Worm (Caenorhabditis elegans) whole organism, L4 larva: ENCODE results near the gene arrd-25.

ENCODE experiments used
- F10B5.3 ChIP-seq: sonication (generic microtip); optimal IDR thresholded peaks from 2 replicates; lab custom pipeline; 2016; ENCODE audit warnings: mild to moderate bottlenecking, missing genetic modification characterization, missing compliant biosample characterization
- F37D6.2 ChIP-seq: sonication (generic microtip); optimal IDR thresholded peaks from 2 replicates; lab custom pipeline; 2016; ENCODE audit warnings: mild to moderate bottlenecking, missing genetic modification characterization, missing compliant biosample characterization
- aha-1 ChIP-seq: fragments of 150-350 bp; peaks from one replicate; lab custom pipeline; 2014; ENCODE audit warnings: missing biosample characterization, missing genetic modification characterization
- aly-2 ChIP-seq: sonication (generic microtip); optimal IDR thresholded peaks from 2 replicates; lab custom pipeline; 2018; ENCODE audit warnings: missing biosample characterization, missing genetic modification characterization
- arid-1 ChIP-seq: fragments of 200-800 bp; sonication (Bioruptor generic); conservative IDR thresholded peaks from 2 replicates; pipeline ENCODE4 v1.3.6; 2022; ENCODE audit warnings: missing genetic modification reagents, missing genetic modification characterization, missing compliant biosample characterization
- attf-4 ChIP-seq: sonication (generic microtip); optimal IDR thresholded peaks from 3 replicates; lab custom pipeline; 2017; ENCODE audit warnings: missing biosample characterization, missing genetic modification characterization
- ceh-20 ChIP-seq: fragments of 200-800 bp; sonication (Bioruptor generic); IDR thresholded peaks from 2 replicates; pipeline ENCODE4 v1.3.6; 2022; ENCODE audit warnings: missing genetic modification reagents, missing genetic modification characterization, missing compliant biosample characterization
- ceh-28 ChIP-seq: fragments of 150-350 bp; optimal IDR thresholded peaks from 2 replicates; lab custom pipeline; 2014; ENCODE audit warnings: missing biosample characterization, missing genetic modification reagents, missing genetic modification characterization
- ceh-82 ChIP-seq: sonication (generic microtip); optimal IDR thresholded peaks from 2 replicates; lab custom pipeline; 2017; ENCODE audit warnings: missing biosample characterization, missing genetic modification characterization
- ces-1 ChIP-seq: fragments of 150-350 bp; sonication (generic microtip); optimal IDR thresholded peaks from 4 replicates; lab custom pipeline; 2014; ENCODE audit warnings: missing biosample characterization, missing genetic modification reagents, missing genetic modification characterization
- cey-2 ChIP-seq: sonication (generic microtip); optimal IDR thresholded peaks from 3 replicates; lab custom pipeline; 2017; ENCODE audit warnings: missing genetic modification characterization, mild to moderate bottlenecking, missing compliant biosample characterization, antibody characterized with exemption, borderline replicate concordance; ENCODE audit not compliant: insufficient read depth
- daf-16 ChIP-seq, 3 experiments: sonication (generic microtip); optimal IDR thresholded peaks; 2 replicates each; lab custom pipeline; 2016 to 2017; ENCODE audit warnings: missing genetic modification characterization in 3 of 3, missing genetic modification reagents in 3 of 3, mild to moderate bottlenecking in 2 of 3, missing compliant biosample characterization in 2 of 3, missing biosample characterization in 1 of 3, moderate library complexity in 1 of 3
- dmd-6 ChIP-seq: fragments of 200-800 bp; sonication (Bioruptor generic); IDR thresholded peaks from 2 replicates; pipeline ENCODE4 v1.3.6; 2022; ENCODE audit warnings: missing genetic modification reagents, missing genetic modification characterization, missing compliant biosample characterization
- dve-1 ChIP-seq: sonication (generic microtip); optimal IDR thresholded peaks from 2 replicates; lab custom pipeline; 2017; ENCODE audit warnings: antibody characterized with exemption, mild to moderate bottlenecking, missing genetic modification characterization, missing compliant biosample characterization; ENCODE audit not compliant: insufficient read depth
- fkh-10 ChIP-seq: fragments of 150-350 bp; optimal IDR thresholded peaks from 2 replicates; lab custom pipeline; 2014; ENCODE audit warnings: missing biosample characterization, missing genetic modification reagents, missing genetic modification characterization
- fos-1 ChIP-seq: fragments of 150-350 bp; optimal IDR thresholded peaks from 2 replicates; lab custom pipeline; 2014; ENCODE audit warnings: missing biosample characterization, missing genetic modification characterization
- hlh-11 ChIP-seq: fragments of 200-800 bp; sonication (Bioruptor generic); optimal IDR thresholded peaks from 2 replicates; lab custom pipeline; 2018; ENCODE audit warnings: mild to moderate bottlenecking, missing genetic modification characterization, missing compliant biosample characterization
- lim-7 ChIP-seq: fragments of 200-800 bp; sonication (Bioruptor generic); IDR thresholded peaks from 2 replicates; pipeline ENCODE4 v1.3.6; 2022; ENCODE audit warnings: missing genetic modification characterization, missing compliant biosample characterization
- lin-13 ChIP-seq: fragments of 150-350 bp; optimal IDR thresholded peaks from 2 replicates; lab custom pipeline; 2014; ENCODE audit warnings: missing biosample characterization, missing genetic modification reagents, missing genetic modification characterization
- lin-15B ChIP-seq: fragments of 150-350 bp; sonication (generic microtip); optimal IDR thresholded peaks from 3 replicates; lab custom pipeline; 2014; ENCODE audit warnings: missing biosample characterization, missing genetic modification characterization
- lin-38 ChIP-seq: fragments of 200-800 bp; sonication (Bioruptor generic); IDR thresholded peaks from 2 replicates; pipeline ENCODE4 v1.3.6; 2022; ENCODE audit warnings: missing genetic modification reagents, missing genetic modification characterization, missing compliant biosample characterization
- lin-39 ChIP-seq: fragments of 150-350 bp; optimal IDR thresholded peaks from 2 replicates; lab custom pipeline; 2014; ENCODE audit warnings: missing biosample characterization, missing genetic modification reagents, missing genetic modification characterization
- lir-3 ChIP-seq: sonication (generic microtip); optimal IDR thresholded peaks from 2 replicates; lab custom pipeline; 2016; ENCODE audit warnings: mild to moderate bottlenecking, missing genetic modification characterization, missing compliant biosample characterization
- lsy-2 ChIP-seq, 2 experiments: fragments of 150-350 bp in 1 of 2; sonication (generic microtip) in 1 of 2; optimal IDR thresholded peaks; 2 replicates each; lab custom pipeline; 2014 to 2017; ENCODE audit warnings: missing biosample characterization in 2 of 2, missing genetic modification characterization in 2 of 2
- madf-5 ChIP-seq, 2 experiments: fragments of 200-800 bp; sonication (Bioruptor generic); IDR thresholded peaks; 2 replicates each; pipeline ENCODE4 v1.3.6; 2022; ENCODE audit warnings: missing compliant biosample characterization in 2 of 2, missing genetic modification characterization in 2 of 2
- madf-9 ChIP-seq: fragments of 200-800 bp; sonication (Bioruptor generic); conservative IDR thresholded peaks from 2 replicates; pipeline ENCODE4 v1.3.6; 2022; ENCODE audit warnings: missing genetic modification reagents, missing genetic modification characterization, missing compliant biosample characterization
- nhr-111 ChIP-seq: fragments of 200-800 bp; sonication (Bioruptor generic); optimal IDR thresholded peaks from 2 replicates; lab custom pipeline; 2018; ENCODE audit warnings: mild to moderate bottlenecking, missing genetic modification characterization, missing compliant biosample characterization
- nhr-28 ChIP-seq: fragments of 150-350 bp; optimal IDR thresholded peaks from 2 replicates; lab custom pipeline; 2014; ENCODE audit warnings: missing biosample characterization, missing genetic modification characterization
- nhr-76 ChIP-seq: fragments of 150-350 bp; optimal IDR thresholded peaks from 2 replicates; lab custom pipeline; 2014; ENCODE audit warnings: missing biosample characterization, missing genetic modification characterization
- pqm-1 ChIP-seq: sonication (generic microtip); optimal IDR thresholded peaks from 2 replicates; lab custom pipeline; 2017; ENCODE audit warnings: missing biosample characterization, missing genetic modification characterization
- rbr-2 ChIP-seq: sonication (generic microtip); optimal IDR thresholded peaks from 2 replicates; lab custom pipeline; 2016; ENCODE audit warnings: missing genotype, missing genetic modification characterization, missing compliant biosample characterization
- sdz-12 ChIP-seq: fragments of 200-800 bp; sonication (Bioruptor generic); optimal IDR thresholded peaks from 2 replicates; lab custom pipeline; 2018; ENCODE audit warnings: mild to moderate bottlenecking, missing genetic modification characterization, missing compliant biosample characterization
- snpc-1.2 ChIP-seq: fragments of 200-800 bp; sonication (Bioruptor generic); IDR thresholded peaks from 2 replicates; pipeline ENCODE4 v1.3.6; 2022; ENCODE audit warnings: missing genetic modification reagents, missing genetic modification characterization, missing compliant biosample characterization
- tag-97 ChIP-seq: fragments of 200-800 bp; sonication (Bioruptor generic); IDR thresholded peaks from 2 replicates; pipeline ENCODE4 v1.3.6; 2022; ENCODE audit warnings: missing genetic modification characterization, missing compliant biosample characterization
- unc-130 ChIP-seq: sonication (generic microtip); optimal IDR thresholded peaks from 2 replicates; lab custom pipeline; 2016; ENCODE audit warnings: missing genetic modification reagents, missing genetic modification characterization, missing compliant biosample characterization
- unc-62 ChIP-seq, 3 experiments: fragments of 150-350 bp in 1 of 3; sonication (generic microtip); optimal IDR thresholded peaks in 2 of 3; peaks in 1 of 3; 1 replicate in 1 of 3; 2 replicates in 2 of 3; lab custom pipeline; 2014 to 2017; ENCODE audit warnings: missing biosample characterization in 3 of 3, missing genetic modification characterization in 3 of 3, missing genetic modification reagents in 3 of 3, missing genotype in 1 of 3
- vab-7 ChIP-seq: fragments of 200-800 bp; sonication (Bioruptor generic); IDR thresholded peaks from 2 replicates; pipeline ENCODE4 v1.3.6; 2022; ENCODE audit warnings: missing genetic modification reagents, missing genetic modification characterization, missing compliant biosample characterization
- zfp-3 ChIP-seq: fragments of 200-800 bp; sonication (Bioruptor generic); conservative IDR thresholded peaks from 2 replicates; pipeline ENCODE4 v1.3.6; 2022; ENCODE audit warnings: missing genetic modification reagents, missing genetic modification characterization, missing compliant biosample characterization
- zip-11 ChIP-seq: fragments of 200-800 bp; sonication (Bioruptor generic); IDR thresholded peaks from 2 replicates; pipeline ENCODE4 v1.3.6; 2022; ENCODE audit warnings: missing genetic modification characterization, missing compliant biosample characterization
- zip-2 ChIP-seq: fragments of 150-350 bp; optimal IDR thresholded peaks from 2 replicates; lab custom pipeline; 2014; ENCODE audit warnings: missing biosample characterization, missing genetic modification characterization
- ztf-7 ChIP-seq: fragments of 150-350 bp; optimal IDR thresholded peaks from 2 replicates; lab custom pipeline; 2014; ENCODE audit warnings: missing biosample characterization, missing genetic modification characterization

Gene arrd-25

DNA sequence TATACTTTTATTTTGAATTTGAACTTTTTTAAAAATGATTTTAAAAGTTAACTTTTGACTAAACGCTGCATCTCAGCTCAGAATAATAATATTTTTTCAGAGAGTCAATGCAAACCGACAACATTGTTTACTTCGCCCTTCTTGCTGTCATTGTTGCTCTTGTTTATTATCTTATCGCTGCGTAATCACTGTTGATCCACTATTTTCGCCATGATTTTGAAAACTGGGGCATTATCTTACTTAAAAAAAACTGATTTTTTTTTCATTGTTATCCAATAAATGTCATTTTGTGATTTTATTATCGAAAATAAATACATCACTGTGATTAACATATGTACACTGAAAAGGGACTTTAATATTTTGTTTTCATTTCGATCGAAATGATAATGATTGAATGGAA lies 30.9 kb upstream of the arrd-25 start:
- TF ChIP-seq unc-130 (GFP tag; lab: Kevin White, UChicago): no peak
- TF ChIP-seq unc-62 (GFP tag; optimal IDR thresholded peaks at IDR 0.05 in 1 of 2; lab: Kevin White, UChicago): peak in 1 of 2 experiments; percentile 32
- TF ChIP-seq unc-62 (tag; optimal IDR thresholded peaks at IDR 0.05; lab: Kevin White, UChicago): no peak
- TF ChIP-seq aha-1: peak; percentile 64
- TF ChIP-seq cey-2 (tag; lab: Kevin White, UChicago): no peak
- TF ChIP-seq daf-16 (GFP tag; optimal IDR thresholded peaks at IDR 0.05; lab: Kevin White, UChicago): no peak
- peak; percentile 77 for TF ChIP-seq daf-16 (tag; optimal IDR thresholded peaks at IDR 0.05; lab: Kevin White, UChicago)
- TF ChIP-seq vab-7 (GFP tag; lab: Robert Waterston, UW): no peak
- no peak for TF ChIP-seq zip-2 (tag; lab: Kevin White, UChicago)
- TF ChIP-seq, all 104 proteins: peak for 3

DNA sequence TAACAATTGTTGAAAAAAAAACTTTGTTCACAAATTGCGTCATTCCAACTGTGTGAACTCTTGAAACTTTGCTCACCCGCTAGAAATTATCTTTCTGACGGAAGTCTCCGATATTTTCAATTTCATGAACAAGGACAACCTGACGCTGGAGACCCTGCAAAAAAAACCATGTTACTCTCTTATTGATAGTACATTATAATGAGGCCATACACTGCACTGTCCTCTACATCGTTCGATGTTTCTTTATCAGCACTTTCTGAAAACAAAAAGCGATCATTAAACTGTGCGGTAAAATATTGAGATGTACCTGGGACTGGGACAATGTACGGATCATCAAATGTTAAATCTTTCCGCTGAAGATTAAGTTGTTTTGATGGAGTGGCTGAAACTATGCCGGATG lies 30.1 kb upstream of the arrd-25 start:
- TF ChIP-seq madf-5 (GFP tag; IDR thresholded peaks at IDR 0.05; lab: Robert Waterston, UW) (no peak), lir-3 (tag; lab: Kevin White, UChicago) (no peak), snpc-1.2 (no peak), lsy-2 (tag; optimal IDR thresholded peaks at IDR 0.05; lab: Kevin White, UChicago) (no peak), ces-1 (GFP tag; lab: Kevin White, UChicago) (no peak), fkh-10 (GFP tag; lab: Kevin White, UChicago) (no peak), lin-39 (no peak), zip-11 (GFP tag; lab: Robert Waterston, UW) (no peak), pqm-1 (tag; lab: Kevin White, UChicago) (peak; percentile 24), sdz-12 (GFP tag; lab: Kevin White, UChicago) (no peak), nhr-111 (GFP tag; lab: Kevin White, UChicago) (no peak), lin-15B (tag; lab: Kevin White, UChicago) (no peak), hlh-11 (tag; lab: Kevin White, UChicago) (peak; percentile 41), ceh-28 (tag; lab: Kevin White, UChicago) (no peak), fos-1 (tag; lab: Kevin White, UChicago) (no peak), daf-16 (GFP tag; optimal IDR thresholded peaks at IDR 0.05; lab: Kevin White, UChicago) (no peak), daf-16 (tag; optimal IDR thresholded peaks at IDR 0.05; lab: Kevin White, UChicago) (peak; percentile 62), madf-9 (no peak), lin-13 (GFP tag; lab: Kevin White, UChicago) (no peak), F37D6.2 (tag; lab: Kevin White, UChicago) (no peak), arid-1 (GFP tag; lab: Robert Waterston, UW) (no peak), dve-1 (tag; lab: Kevin White, UChicago) (peak; percentile 5), lim-7 (no peak), ceh-20 (GFP tag; lab: Robert Waterston, UW) (no peak), tag-97 (GFP tag; lab: Robert Waterston, UW) (no peak), ceh-82 (tag; lab: Kevin White, UChicago) (no peak), zip-2 (tag; lab: Kevin White, UChicago) (no peak), nhr-76 (tag; lab: Kevin White, UChicago) (no peak), lin-38 (0 out of 2 replicates have a peak, but pooled peaks have one; percentile 18), ztf-7 (tag; lab: Kevin White, UChicago) (no peak), aly-2 (tag; lab: Kevin White, UChicago) (no peak), attf-4 (tag; lab: Kevin White, UChicago) (no peak), zfp-3 (GFP tag; lab: Robert Waterston, UW) (0 out of 2 replicates have a peak, but pooled peaks have one; percentile 8), F10B5.3 (tag; lab: Kevin White, UChicago) (no peak), nhr-28 (tag; lab: Kevin White, UChicago) (peak; percentile 80), dmd-6 (GFP tag; lab: Robert Waterston, UW) (peak; percentile 70), rbr-2 (tag; lab: Kevin White, UChicago) (no peak)
